Fruit fly (Drosophila melanogaster) whole organism, embryonic: ENCODE data around the gene Torsin.

ENCODE experiments used
- CG10274 ChIP-seq: fragments of 200-800 bp; sonication (Bioruptor generic); optimal IDR thresholded peaks from 3 replicates; lab custom pipeline; 2017; ENCODE audit warnings: missing biosample characterization, mild to moderate bottlenecking, missing genetic modification characterization
- CG10321 ChIP-seq: fragments of 200-800 bp; sonication (Bioruptor generic); IDR thresholded peaks from 2 replicates; pipeline ENCODE4 v1.3.6; 2022; ENCODE audit warnings: missing biosample characterization, missing genetic modification characterization
- CG10462 ChIP-seq: fragments of 200-800 bp; sonication (Bioruptor generic); optimal IDR thresholded peaks from 2 replicates; lab custom pipeline; 2016; ENCODE audit warnings: missing biosample characterization, missing genetic modification characterization
- CG10979 ChIP-seq: fragments of 200-800 bp; sonication (Bioruptor generic); optimal IDR thresholded peaks from 2 replicates; lab custom pipeline; 2018; ENCODE audit warnings: missing biosample characterization, mild to moderate bottlenecking, missing genetic modification characterization, moderate library complexity
- CG11093 ChIP-seq: fragments of 200-800 bp; sonication (Bioruptor generic); IDR thresholded peaks from 3 replicates; pipeline ENCODE4 v1.3.6; 2022; ENCODE audit warnings: missing biosample characterization, missing genetic modification characterization
- CG11695 ChIP-seq: fragments of 200-800 bp; sonication (Bioruptor generic); IDR thresholded peaks from 3 replicates; pipeline ENCODE4 v1.3.6; 2022; ENCODE audit warnings: missing biosample characterization, missing genetic modification characterization
- CG12744 ChIP-seq: fragments of 200-800 bp; sonication (Bioruptor generic); optimal IDR thresholded peaks from 2 replicates; lab custom pipeline; 2016; ENCODE audit warnings: missing biosample characterization, missing genetic modification characterization
- CG12769 ChIP-seq: fragments of 200-800 bp; sonication (Bioruptor generic); optimal IDR thresholded peaks from 2 replicates; lab custom pipeline; 2019; ENCODE audit warnings: missing biosample characterization, mild to moderate bottlenecking, missing genetic modification characterization, moderate library complexity
- CG13775 ChIP-seq: fragments of 200-800 bp; sonication (Bioruptor generic); optimal IDR thresholded peaks from 3 replicates; lab custom pipeline; 2017; ENCODE audit warnings: missing biosample characterization, mild to moderate bottlenecking, missing genetic modification characterization
- CG14050 ChIP-seq: fragments of 200-800 bp; sonication (Bioruptor generic); IDR thresholded peaks from 3 replicates; pipeline ENCODE4 v1.3.6; 2022; ENCODE audit warnings: missing biosample characterization, missing genetic modification characterization
- CG16815 ChIP-seq: fragments of 200-800 bp; sonication (Bioruptor generic); optimal IDR thresholded peaks from 3 replicates; lab custom pipeline; 2017; ENCODE audit warnings: missing biosample characterization, mild to moderate bottlenecking, missing genetic modification characterization
- CG17186 ChIP-seq: fragments of 200-800 bp; sonication (Bioruptor generic); optimal IDR thresholded peaks from 3 replicates; lab custom pipeline; 2017; ENCODE audit warnings: missing biosample characterization, missing genetic modification reagents, missing genetic modification characterization
- CG17802 ChIP-seq: fragments of 200-800 bp; sonication (Bioruptor generic); optimal IDR thresholded peaks from 2 replicates; lab custom pipeline; 2018; ENCODE audit warnings: missing biosample characterization, mild to moderate bottlenecking, missing genetic modification characterization, moderate library complexity
- CG18619 ChIP-seq: fragments of 200-800 bp; sonication (Bioruptor generic); optimal IDR thresholded peaks from 3 replicates; lab custom pipeline; 2017; ENCODE audit warnings: missing biosample characterization, mild to moderate bottlenecking, missing genetic modification characterization
- CG34376 ChIP-seq: fragments of 200-800 bp; sonication (Bioruptor generic); optimal IDR thresholded peaks from 2 replicates; lab custom pipeline; 2018; ENCODE audit warnings: missing biosample characterization, mild to moderate bottlenecking, missing genetic modification characterization
- CG7839 ChIP-seq: fragments of 200-800 bp; sonication (Bioruptor generic); optimal IDR thresholded peaks from 3 replicates; lab custom pipeline; 2018; ENCODE audit warnings: missing biosample characterization, mild to moderate bottlenecking, missing genetic modification characterization, moderate library complexity
- CG8478 ChIP-seq: fragments of >200 bp; optimal IDR thresholded peaks from 2 replicates; lab custom pipeline; 2018
- CG9609 ChIP-seq: fragments of 200-800 bp; sonication (Bioruptor generic); optimal IDR thresholded peaks from 3 replicates; lab custom pipeline; 2016; ENCODE audit warnings: missing biosample characterization, missing genetic modification characterization
- CG9932 ChIP-seq: fragments of 200-800 bp; sonication (Bioruptor generic); IDR thresholded peaks from 2 replicates; pipeline ENCODE4 v1.3.6; 2022; ENCODE audit warnings: missing biosample characterization, missing genetic modification characterization
- Dek ChIP-seq: fragments of 200-800 bp; sonication (Bioruptor generic); optimal IDR thresholded peaks from 3 replicates; lab custom pipeline; 2019; ENCODE audit warnings: missing biosample characterization, mild to moderate bottlenecking, missing genetic modification characterization, moderate library complexity
- Dip3 ChIP-seq: fragments of 200-800 bp; sonication (Bioruptor generic); optimal IDR thresholded peaks from 3 replicates; lab custom pipeline; 2016; ENCODE audit warnings: missing biosample characterization, missing genetic modification characterization
- Dll ChIP-seq: fragments of 200-800 bp; sonication (Bioruptor generic); IDR thresholded peaks from 4 replicates; pipeline ENCODE4 v1.3.6; 2022; ENCODE audit warnings: missing biosample characterization, missing genetic modification characterization; ENCODE audit not compliant: partially characterized antibody
- Doc3 ChIP-seq: fragments of 200-800 bp; sonication (Bioruptor generic); IDR thresholded peaks from 3 replicates; pipeline ENCODE4 v1.3.6; 2022; ENCODE audit warnings: missing biosample characterization, missing genetic modification characterization; ENCODE audit not compliant: partially characterized antibody
- E2f1 ChIP-seq: fragments of 200-800 bp; sonication (Bioruptor generic); IDR thresholded peaks from 2 replicates; pipeline ENCODE4 v1.3.6; 2022; ENCODE audit warnings: missing biosample characterization, missing genetic modification characterization
- GATAe ChIP-seq: fragments of 200-800 bp; sonication (Bioruptor generic); conservative IDR thresholded peaks from 2 replicates; pipeline ENCODE4 v1.3.6; 2022; ENCODE audit warnings: missing biosample characterization, missing genetic modification characterization
- H2.0 ChIP-seq: fragments of 200-800 bp; sonication (Bioruptor generic); IDR thresholded peaks from 2 replicates; pipeline ENCODE4 v1.3.6; 2022; ENCODE audit warnings: missing biosample characterization, missing genetic modification characterization
- HHEX ChIP-seq: fragments of 200-800 bp; sonication (Bioruptor generic); optimal IDR thresholded peaks from 3 replicates; lab custom pipeline; 2017; ENCODE audit warnings: missing biosample characterization, mild to moderate bottlenecking, missing genetic modification characterization, missing genetic modification reagents
- Hr51 ChIP-seq, 2 experiments: fragments of 200-800 bp; sonication (Bioruptor generic); optimal IDR thresholded peaks; 2 replicates in 1 of 2; 3 replicates in 1 of 2; lab custom pipeline; 2016 to 2018; ENCODE audit warnings: missing biosample characterization in 2 of 2, missing genetic modification characterization in 2 of 2, mild to moderate bottlenecking in 1 of 2, moderate library complexity in 1 of 2
- Mad ChIP-seq: fragments of 200-800 bp; sonication (Bioruptor generic); optimal IDR thresholded peaks from 2 replicates; lab custom pipeline; 2016; ENCODE audit warnings: missing biosample characterization, missing genetic modification characterization
- Opbp ChIP-seq: fragments of 200-800 bp; sonication (Bioruptor generic); IDR thresholded peaks from 3 replicates; pipeline ENCODE4 v1.3.6; 2022; ENCODE audit warnings: missing biosample characterization, missing genetic modification characterization; ENCODE audit not compliant: partially characterized antibody
- Rfx ChIP-seq: fragments of 200-800 bp; sonication (Bioruptor generic); IDR thresholded peaks from 2 replicates; pipeline ENCODE4 v1.3.6; 2022; ENCODE audit warnings: missing biosample characterization, missing genetic modification characterization
- Sin3A ChIP-seq: fragments of >200 bp; optimal IDR thresholded peaks from 2 replicates; lab custom pipeline; 2018
- Usf ChIP-seq: fragments of 200-800 bp; sonication (Bioruptor generic); optimal IDR thresholded peaks from 2 replicates; lab custom pipeline; 2017; ENCODE audit warnings: missing genotype, missing biosample characterization, missing genetic modification characterization
- ab ChIP-seq: fragments of 200-800 bp; sonication (Bioruptor generic); optimal IDR thresholded peaks from 2 replicates; lab custom pipeline; 2016; ENCODE audit warnings: missing biosample characterization, missing genetic modification characterization
- aop ChIP-seq: fragments of 200-800 bp; sonication (Bioruptor generic); IDR thresholded peaks from 2 replicates; pipeline ENCODE4 v1.3.6; 2022; ENCODE audit warnings: missing biosample characterization, missing genetic modification characterization
- ara ChIP-seq: fragments of 200-800 bp; sonication (Bioruptor generic); IDR thresholded peaks from 2 replicates; pipeline ENCODE4 v1.3.6; 2022; ENCODE audit warnings: missing biosample characterization, missing genetic modification characterization
- ase ChIP-seq: fragments of 200-800 bp; sonication (Bioruptor generic); IDR thresholded peaks from 3 replicates; pipeline ENCODE4 v1.3.6; 2022; ENCODE audit warnings: missing biosample characterization, missing genetic modification characterization
- ash1 ChIP-seq: fragments of 200-800 bp; sonication (Bioruptor generic); optimal IDR thresholded peaks from 2 replicates; lab custom pipeline; 2018; ENCODE audit warnings: missing biosample characterization, mild to moderate bottlenecking, missing genetic modification characterization
- cwo ChIP-seq: fragments of 200-800 bp; sonication (Bioruptor generic); optimal IDR thresholded peaks from 3 replicates; lab custom pipeline; 2017; ENCODE audit warnings: missing biosample characterization, missing genetic modification characterization, mild to moderate bottlenecking, moderate library complexity, missing genetic modification reagents
- disco-r ChIP-seq: fragments of 200-800 bp; sonication (Bioruptor generic); optimal IDR thresholded peaks from 2 replicates; lab custom pipeline; 2016; ENCODE audit warnings: missing biosample characterization, missing genetic modification characterization
- esg ChIP-seq: fragments of 200-800 bp; sonication (Bioruptor generic); conservative IDR thresholded peaks from 2 replicates; pipeline ENCODE4 v1.3.6; 2022; ENCODE audit warnings: missing biosample characterization, missing genetic modification characterization
- fd102C ChIP-seq: fragments of 200-800 bp; sonication (Bioruptor generic); optimal IDR thresholded peaks from 2 replicates; lab custom pipeline; 2018; ENCODE audit warnings: missing biosample characterization, mild to moderate bottlenecking, missing genetic modification characterization, moderate library complexity
- fu2 ChIP-seq: fragments of 200-800 bp; sonication (Bioruptor generic); optimal IDR thresholded peaks from 2 replicates; lab custom pipeline; 2016; ENCODE audit warnings: missing biosample characterization, missing genetic modification characterization
- lmd ChIP-seq: fragments of 200-800 bp; sonication (Bioruptor generic); IDR thresholded peaks from 2 replicates; pipeline ENCODE4 v1.3.6; 2022; ENCODE audit warnings: missing biosample characterization, missing genetic modification characterization
- org-1 ChIP-seq: fragments of 200-800 bp; sonication (Bioruptor generic); optimal IDR thresholded peaks from 2 replicates; lab custom pipeline; 2017; ENCODE audit warnings: missing biosample characterization, missing genetic modification characterization
- pum ChIP-seq: fragments of 200-800 bp; sonication (Bioruptor generic); optimal IDR thresholded peaks from 2 replicates; lab custom pipeline; 2016; ENCODE audit warnings: missing biosample characterization, missing genetic modification characterization
- rib ChIP-seq: fragments of 200-800 bp; sonication (Bioruptor generic); IDR thresholded peaks from 2 replicates; pipeline ENCODE4 v1.3.6; 2022; ENCODE audit warnings: missing biosample characterization, missing genetic modification characterization
- slbo ChIP-seq: fragments of 200-800 bp; sonication (Bioruptor generic); IDR thresholded peaks from 2 replicates; pipeline ENCODE4 v1.3.6; 2022; ENCODE audit warnings: missing biosample characterization, missing genetic modification characterization
- sna ChIP-seq: fragments of 200-800 bp; sonication (Bioruptor generic); IDR thresholded peaks from 2 replicates; pipeline ENCODE4 v1.3.6; 2022; ENCODE audit warnings: missing biosample characterization, missing genetic modification characterization; ENCODE audit not compliant: partially characterized antibody
- stwl ChIP-seq: fragments of 200-800 bp; sonication (Bioruptor generic); optimal IDR thresholded peaks from 3 replicates; lab custom pipeline; 2018; ENCODE audit warnings: missing biosample characterization, mild to moderate bottlenecking, missing genetic modification characterization, moderate library complexity
- zfh2 ChIP-seq: fragments of 200-800 bp; sonication (Bioruptor generic); optimal IDR thresholded peaks from 2 replicates; lab custom pipeline; 2016; ENCODE audit warnings: missing biosample characterization, missing genetic modification characterization

Torsin gene

dm6 chrX:4679813-4680381, 30.1 kb upstream of the Torsin start (continued):
- TF ChIP-seq CG17186 (GFP tag; lab: Kevin White, UChicago) (no peak), fu2 (GFP tag; lab: Kevin White, UChicago) (peak; percentile 46), CG7839 (tag; lab: Kevin White, UChicago) (peak; percentile 60), CG11093 (GFP tag; lab: Robert Waterston, UW) (no peak), CG18619 (GFP tag; lab: Kevin White, UChicago) (peak; percentile 37), CG17802 (tag; lab: Kevin White, UChicago) (no peak), CG12744 (peak; percentile 41), H2.0 (GFP tag; lab: Robert Waterston, UW) (peak; percentile 51), GATAe (GFP tag; lab: Robert Waterston, UW) (no peak), Doc3 (GFP tag; lab: Robert Waterston, UW) (no peak), Mad (GFP tag; lab: Kevin White, UChicago) (no peak), slbo (GFP tag; lab: Robert Waterston, UW) (peak; percentile 66), Hr51 (GFP tag; optimal IDR thresholded peaks at IDR 0.05; lab: Kevin White, UChicago) (peak; percentile 45 to 66), Sin3A (lab: Kevin White, UChicago) (no peak), esg (peak; percentile 12; the same call in 1 of the 2 replicates), CG9609 (GFP tag; lab: Kevin White, UChicago) (peak; percentile 37), CG10462 (GFP tag; lab: Kevin White, UChicago) (peak; percentile 50), ara (GFP tag; lab: Robert Waterston, UW) (peak; percentile 58), Dll (no peak), CG16815 (no peak), Dek (tag; lab: Kevin White, UChicago) (peak; percentile 33), ase (GFP tag; lab: Robert Waterston, UW) (no peak), fd102C (GFP tag; lab: Kevin White, UChicago) (no peak), sna (no peak), CG8478 (lab: Kevin White, UChicago) (no peak), CG10274 (GFP tag; lab: Kevin White, UChicago) (no peak), Opbp (GFP tag; lab: Robert Waterston, UW) (no peak), rib (no peak), ash1 (GFP tag; lab: Kevin White, UChicago) (no peak), CG10321 (GFP tag; lab: Robert Waterston, UW) (no peak), HHEX (GFP tag; lab: Kevin White, UChicago) (peak; percentile 26), CG10979 (tag; lab: Kevin White, UChicago) (peak; percentile 51), CG14050 (GFP tag; lab: Robert Waterston, UW) (peak; percentile 47; the same call in 1 of the 3 replicates), CG9932 (GFP tag; lab: Robert Waterston, UW) (peak; percentile 51; the same call in 1 of the 2 replicates), pum (GFP tag; lab: Kevin White, UChicago) (peak; percentile 14), lmd (peak; percentile 53), org-1 (GFP tag; lab: Kevin White, UChicago) (peak; percentile 41), CG13775 (GFP tag; lab: Kevin White, UChicago) (peak; percentile 45), cwo (GFP tag; lab: Kevin White, UChicago) (peak; percentile 24), stwl (tag; lab: Kevin White, UChicago) (no peak), Usf (GFP tag; lab: Kevin White, UChicago) (no peak), aop (no peak), CG12769 (tag; lab: Kevin White, UChicago) (no peak), CG11695 (peak; percentile 67; the same call in 2 of the 3 replicates), disco-r (GFP tag; lab: Kevin White, UChicago) (peak; percentile 9), CG34376 (GFP tag; lab: Kevin White, UChicago) (no peak), E2f1 (GFP tag; lab: Robert Waterston, UW) (peak; percentile 38; the same call in 1 of the 2 replicates), ab (no peak), zfh2 (peak; percentile 34), Dip3 (GFP tag; lab: Kevin White, UChicago) (peak; percentile 64), Rfx (GFP tag; lab: Robert Waterston, UW) (peak; percentile 63)
